Fruit fly (Drosophila melanogaster) whole organism, prepupa: ENCODE results near the gene Ccdc114.

Source experiments
- CG3032 ChIP-seq: fragments of 200-800 bp; optimal IDR thresholded peaks from 2 replicates; lab custom pipeline; 2019; ENCODE audit warnings: missing biosample characterization, mild to moderate bottlenecking, missing genetic modification characterization, moderate library complexity
- CG31627 ChIP-seq: fragments of 200-800 bp; sonication (Bioruptor generic); optimal IDR thresholded peaks from 3 replicates; lab custom pipeline; 2016; ENCODE audit warnings: missing biosample characterization, missing genetic modification characterization
- CG6808 ChIP-seq: fragments of 200-800 bp; sonication (Bioruptor generic); optimal IDR thresholded peaks from 3 replicates; lab custom pipeline; 2017; ENCODE audit warnings: missing biosample characterization, missing genetic modification characterization, mild to moderate bottlenecking, moderate library complexity, missing genetic modification reagents
- OdsH ChIP-seq: fragments of 200-800 bp; sonication (Bioruptor generic); optimal IDR thresholded peaks from 3 replicates; lab custom pipeline; 2016; ENCODE audit warnings: missing biosample characterization, missing genetic modification characterization
- Sox102F ChIP-seq: fragments of 200-800 bp; sonication (Bioruptor generic); optimal IDR thresholded peaks from 2 replicates; lab custom pipeline; 2016; ENCODE audit warnings: missing biosample characterization, mild to moderate bottlenecking, missing genetic modification characterization
- ss ChIP-seq, 2 experiments: fragments of 200-800 bp; sonication (Bioruptor generic); optimal IDR thresholded peaks; 2 replicates in 1 of 2; 3 replicates in 1 of 2; lab custom pipeline; 2017 to 2018; ENCODE audit warnings: mild to moderate bottlenecking in 2 of 2, missing biosample characterization in 2 of 2, missing genetic modification characterization in 2 of 2, moderate library complexity in 1 of 2

DNA sequence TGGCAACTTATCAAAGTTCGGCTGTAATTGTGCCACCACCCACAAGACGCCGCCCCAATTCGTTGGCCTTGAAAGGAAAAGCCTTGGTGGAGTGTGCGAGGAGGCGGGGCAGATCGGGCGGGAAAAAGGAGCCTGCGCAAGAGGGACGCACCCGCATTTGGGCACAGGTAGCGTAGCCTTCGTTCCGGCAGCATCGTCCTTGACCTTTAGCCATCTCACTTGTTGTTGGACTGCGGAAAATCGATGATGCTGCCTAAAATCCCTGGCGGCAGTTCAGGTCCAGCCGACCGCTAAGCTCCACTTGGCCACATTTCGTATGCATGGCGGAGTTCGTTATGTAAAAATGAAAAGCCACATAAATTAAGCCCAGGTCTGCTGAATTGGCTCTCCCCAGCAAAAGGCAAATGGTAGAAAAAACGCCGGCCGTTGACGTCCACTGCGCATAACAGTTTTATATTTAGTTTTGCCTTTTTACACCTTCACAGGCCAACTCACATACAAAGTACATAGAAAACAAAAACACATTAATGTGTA lies 2.4 kb upstream of the Ccdc114 start:
- TF ChIP-seq CG6808 (GFP tag; lab: Kevin White, UChicago) (no peak), Sox102F (no peak), CG31627 (GFP tag; lab: Kevin White, UChicago) (no peak), ss (GFP tag; optimal IDR thresholded peaks at IDR 0.05; lab: Kevin White, UChicago) (no peak), OdsH (no peak), CG3032 (tag; lab: Kevin White, UChicago) (no peak)
